Worm (Caenorhabditis elegans) whole organism, dauer: ENCODE measurements around the gene trpp-9.

Experiments used
- unc-62 ChIP-seq: sonication (generic microtip); optimal IDR thresholded peaks from 2 replicates; lab custom pipeline; 2017; ENCODE audit warnings: missing biosample characterization, missing genetic modification reagents, missing genetic modification characterization

The trpp-9 gene

ce11 chrX:11563663-11564062, at the start of gene trpp-9:
Gene trpp-9 (plus strand): TSS chrX:11563923.
- no peak for TF ChIP-seq unc-62

DNA sequence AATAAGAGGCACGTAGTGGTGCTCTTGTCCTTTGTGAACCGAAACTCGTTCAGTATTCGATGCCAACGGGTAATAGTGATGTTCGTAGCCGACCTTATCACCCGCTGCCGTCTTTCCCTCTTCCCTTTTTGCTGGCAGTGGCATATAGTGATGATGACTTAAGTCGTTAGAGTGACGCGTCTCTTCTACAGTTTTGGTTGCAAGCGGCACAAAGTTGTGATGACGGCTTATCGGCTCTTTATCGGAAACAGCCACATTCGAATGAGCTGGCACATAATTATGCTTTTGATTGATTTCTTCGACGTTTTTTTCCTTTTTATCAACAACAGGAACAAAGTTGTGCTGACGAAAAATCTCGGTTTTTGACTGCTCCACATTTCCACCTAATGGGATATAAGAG, 48.3 kb upstream of the trpp-9 start:
- TF ChIP-seq unc-62 = no peak

- TF ChIP-seq unc-62 = no peak
Observed at ce11 chrX:11517433-11517832, 46.3 kb upstream of the trpp-9 start.

ce11 chrX:11518415-11518814, 45.3 kb upstream of the trpp-9 start:
- no peak for TF ChIP-seq unc-62

DNA sequence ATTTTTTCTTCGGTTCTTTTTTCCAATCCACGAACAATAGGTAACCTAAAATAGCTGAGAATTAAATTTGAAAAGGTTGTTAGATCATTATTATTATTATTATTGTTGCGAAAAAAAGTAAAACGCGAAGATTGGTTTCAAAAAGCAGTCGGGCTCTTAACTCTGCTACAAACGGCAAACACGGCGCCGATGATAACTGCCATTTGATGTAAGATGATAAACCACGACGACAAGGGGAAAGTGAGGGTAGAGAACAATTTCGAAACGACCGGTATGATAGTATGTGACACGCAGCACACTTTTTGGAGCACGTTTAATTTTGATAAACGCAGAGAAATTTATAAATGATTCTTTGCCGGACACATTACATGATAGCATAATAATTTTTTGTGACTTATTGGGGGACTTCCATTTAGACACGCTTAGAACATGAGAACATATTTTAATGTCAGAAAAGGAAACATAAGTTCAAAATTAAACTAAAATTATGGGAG, 44.7 kb upstream of the trpp-9 start, which contains the start of gene hpo-34:
TSS of gene hpo-34 (minus strand) at position 51 of the 494 bp plus-strand sequence.
- no peak for TF ChIP-seq unc-62

- TF ChIP-seq unc-62 = no peak
Observed at ce11 chrX:11522058-11522757, 41.5 kb upstream of the trpp-9 start, which contains the start of gene sdc-2. Gene sdc-2 (plus strand): TSS chrX:11522707.

DNA sequence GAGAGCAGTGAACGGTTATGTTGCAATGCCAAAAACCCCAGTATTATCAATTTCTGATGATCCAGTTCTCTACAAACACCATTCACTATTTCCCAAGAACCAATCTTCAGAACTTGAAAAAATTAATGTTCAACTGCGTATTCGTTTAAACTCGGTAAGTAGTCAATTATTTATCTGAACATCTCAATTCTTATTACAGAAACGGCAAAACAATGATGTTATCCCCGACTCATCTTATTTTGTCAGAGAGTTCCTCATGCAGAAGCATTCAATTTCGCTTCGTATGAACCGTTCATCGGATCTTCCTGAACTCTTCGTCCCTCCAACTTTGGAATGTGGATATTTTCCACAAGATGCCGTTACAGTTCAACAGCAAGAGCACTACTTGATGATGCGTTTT, 40.0 kb upstream of the trpp-9 start:
- TF ChIP-seq unc-62 = no peak

ce11 chrX:11533543-11534003, 30.1 kb upstream of the trpp-9 start, which contains the start of gene C35C5.8:
Gene C35C5.8 (plus strand): TSS chrX:11533593.
- no peak for TF ChIP-seq unc-62

DNA sequence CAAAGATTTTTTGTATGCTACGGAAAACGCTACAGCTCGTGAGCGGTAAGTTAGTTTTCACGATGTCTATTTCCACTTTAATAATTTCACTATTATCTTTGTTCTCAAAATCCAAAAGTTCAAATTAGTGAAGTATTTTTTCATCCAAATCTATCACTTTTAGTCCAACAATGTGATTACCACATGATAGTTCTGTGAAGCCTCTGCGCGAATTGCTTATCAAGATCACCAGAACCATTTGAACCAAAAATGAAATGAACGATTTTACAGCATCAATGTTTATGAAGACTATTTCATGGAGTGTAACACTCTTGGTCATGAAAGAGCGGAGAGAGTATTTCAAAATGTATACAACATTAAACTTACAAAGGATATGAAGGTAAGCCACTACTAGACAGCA, 29.3 kb upstream of the trpp-9 start:
- TF ChIP-seq unc-62 = no peak

ce11 chrX:11536408-11536807, 27.3 kb upstream of the trpp-9 start, which contains the start of gene C35C5.9:
Gene C35C5.9 (plus strand): TSS chrX:11536568.
- TF ChIP-seq unc-62 = no peak

- no peak for TF ChIP-seq unc-62
Observed at ce11 chrX:11537240-11537764, 26.4 kb upstream of the trpp-9 start, which contains the start of gene gcp-2.2. Gene gcp-2.2 (plus strand): TSS chrX:11537714.

ce11 chrX:11541690-11542089, 22.0 kb upstream of the trpp-9 start:
- no peak for TF ChIP-seq unc-62

DNA sequence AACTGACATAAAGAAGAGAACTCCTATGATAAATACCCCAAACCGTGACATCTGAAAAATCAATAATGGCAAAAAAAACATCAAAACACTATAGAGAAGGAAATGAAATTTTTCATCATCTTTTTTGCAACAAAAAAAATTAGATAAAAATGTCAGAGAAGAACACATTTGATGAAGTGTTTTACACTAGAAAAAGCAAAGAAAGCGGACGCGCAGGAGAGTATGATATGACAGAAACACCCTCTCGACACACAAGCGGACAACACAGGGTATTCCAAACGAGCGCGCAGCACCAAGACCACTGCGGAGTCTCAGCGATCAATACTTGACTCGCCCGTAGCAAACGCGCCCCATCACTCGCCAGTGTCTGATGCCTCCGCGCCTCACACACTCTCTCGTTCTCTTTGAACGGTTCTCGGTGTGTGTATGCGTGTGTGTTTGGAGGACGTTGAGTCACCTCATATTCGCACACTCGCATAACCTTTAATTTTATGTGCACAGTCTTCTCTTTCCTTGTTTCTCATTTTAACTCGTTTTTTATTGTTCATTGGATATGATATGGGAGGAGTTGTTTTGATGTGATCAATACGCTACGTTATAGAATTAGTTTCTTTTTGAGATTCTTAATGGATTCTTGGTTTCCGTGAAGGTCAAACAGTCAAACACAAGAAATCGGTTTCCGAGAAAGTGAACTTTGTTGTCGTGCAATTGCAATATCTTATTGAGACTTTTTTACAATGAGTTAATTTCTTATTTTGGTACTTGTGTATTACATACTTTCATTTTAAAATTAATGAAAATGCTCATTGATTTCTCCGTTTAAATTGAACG, 17.1 kb upstream of the trpp-9 start, which contains the start of gene selt-1.1:
TSS of gene selt-1.1 (minus strand) at position 51 of the 831 bp plus-strand sequence.
- TF ChIP-seq unc-62 = no peak

- TF ChIP-seq unc-62 = no peak
Observed at ce11 chrX:11547442-11548023, 16.2 kb upstream of the trpp-9 start.

DNA sequence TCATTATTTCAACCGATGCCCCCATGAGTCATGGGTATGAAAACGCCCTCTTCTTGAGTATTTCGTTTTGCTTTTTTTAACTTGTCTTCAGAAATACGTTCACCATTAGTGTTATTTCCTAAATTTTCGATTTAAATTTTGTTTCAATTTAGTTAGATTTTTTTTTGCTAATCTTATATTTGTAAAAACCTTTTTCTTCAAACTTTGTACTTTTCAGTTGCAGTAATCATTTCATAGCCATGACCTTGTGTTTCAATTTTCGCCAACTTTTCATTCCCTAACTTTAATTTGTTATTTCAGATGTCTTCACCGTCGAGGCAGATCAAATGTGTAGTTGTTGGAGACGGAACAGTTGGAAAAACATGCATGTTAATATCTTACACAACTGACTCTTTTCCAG, 15.4 kb upstream of the trpp-9 start, which contains the start of gene mig-2:
TSS of gene mig-2 (plus strand) at position 301 of the 400 bp plus-strand sequence.
- no peak for TF ChIP-seq unc-62

DNA sequence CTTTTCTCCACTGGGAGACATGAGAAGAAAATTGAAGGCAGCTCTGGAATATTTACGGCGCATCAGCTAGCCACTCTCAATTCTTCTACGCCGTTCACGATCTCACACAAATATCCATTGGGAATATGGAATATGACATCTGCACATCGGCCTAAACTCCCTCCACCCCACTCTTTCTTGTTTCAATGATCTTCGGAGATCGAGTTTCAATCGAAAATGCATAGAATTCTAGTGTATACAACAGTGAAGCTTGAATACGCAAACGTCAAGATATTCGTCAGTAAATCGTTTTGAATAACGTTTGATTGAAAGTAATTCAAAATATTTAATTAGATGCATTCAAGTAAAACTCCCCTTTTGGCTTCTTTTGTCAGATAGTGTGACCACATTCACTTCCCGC, 11.9 kb upstream of the trpp-9 start:
- TF ChIP-seq unc-62 = no peak
